Worm (Caenorhabditis elegans) whole organism, young adult: ENCODE results near the gene tir-1.
"Not testable (repeated sequence)": the region's sequence is repeated elsewhere in the genome, so short reads cannot be mapped to it uniquely, and the experiment has no call there.

Experiments
- B0019.2 ChIP-seq: fragments of 200-800 bp; sonication (Bioruptor generic); conservative IDR thresholded peaks from 2 replicates; pipeline ENCODE4 v1.3.6; 2022; ENCODE audit warnings: missing genetic modification reagents, missing genetic modification characterization, missing compliant biosample characterization
- B0336.3 ChIP-seq: fragments of 200-800 bp; sonication (Bioruptor generic); IDR thresholded peaks from 2 replicates; pipeline ENCODE4 v1.3.6; 2022; ENCODE audit warnings: missing genetic modification characterization, missing compliant biosample characterization
- C17E4.6 ChIP-seq: fragments of 200-800 bp; sonication (Bioruptor generic); IDR thresholded peaks from 2 replicates; pipeline ENCODE4 v1.3.6; 2022; ENCODE audit warnings: missing genetic modification reagents, missing genetic modification characterization, missing compliant biosample characterization
- D2030.7 ChIP-seq: fragments of 200-800 bp; sonication (Bioruptor generic); IDR thresholded peaks from 2 replicates; pipeline ENCODE4 v1.3.6; 2022; ENCODE audit warnings: missing genetic modification reagents, missing genetic modification characterization, missing compliant biosample characterization
- F22D6.2 ChIP-seq: sonication (generic microtip); optimal IDR thresholded peaks from 2 replicates; lab custom pipeline; 2016; ENCODE audit warnings: mild to moderate bottlenecking, missing genetic modification characterization, missing compliant biosample characterization
- F33H1.4 ChIP-seq: fragments of 200-800 bp; sonication (Bioruptor generic); IDR thresholded peaks from 2 replicates; pipeline ENCODE4 v1.3.6; 2022; ENCODE audit warnings: missing genetic modification reagents, missing genetic modification characterization, missing compliant biosample characterization
- F37B4.10 ChIP-seq: fragments of 200-800 bp; sonication (Bioruptor generic); IDR thresholded peaks from 2 replicates; pipeline ENCODE4 v1.3.6; 2022; ENCODE audit warnings: missing genetic modification characterization, missing compliant biosample characterization
- F39B2.1 ChIP-seq: fragments of 200-800 bp; sonication (Bioruptor generic); IDR thresholded peaks from 2 replicates; pipeline ENCODE4 v1.3.6; 2022; ENCODE audit warnings: missing genetic modification reagents, missing genetic modification characterization, missing compliant biosample characterization
- F52B5.7 ChIP-seq: sonication (generic microtip); optimal IDR thresholded peaks from 2 replicates; lab custom pipeline; 2016; ENCODE audit warnings: mild to moderate bottlenecking, missing genetic modification characterization, missing compliant biosample characterization
- F55B11.4 ChIP-seq: sonication (generic microtip); optimal IDR thresholded peaks from 2 replicates; lab custom pipeline; 2016; ENCODE audit warnings: missing compliant biosample characterization, missing genetic modification characterization, borderline replicate concordance; ENCODE audit not compliant: insufficient read depth
- F57A8.1 ChIP-seq: fragments of 200-800 bp; sonication (Bioruptor generic); optimal IDR thresholded peaks from 2 replicates; lab custom pipeline; 2018; ENCODE audit warnings: mild to moderate bottlenecking, missing genetic modification characterization, moderate library complexity, missing compliant biosample characterization
- K12H6.12 ChIP-seq: fragments of 200-800 bp; sonication (Bioruptor generic); optimal IDR thresholded peaks from 2 replicates; lab custom pipeline; 2018; ENCODE audit warnings: mild to moderate bottlenecking, missing genetic modification characterization, missing compliant biosample characterization
- T07F8.4 ChIP-seq: sonication (generic microtip); optimal IDR thresholded peaks from 2 replicates; lab custom pipeline; 2016; ENCODE audit warnings: mild to moderate bottlenecking, missing genetic modification characterization, moderate library complexity, missing compliant biosample characterization
- Y53F4B.3 ChIP-seq: fragments of 200-800 bp; sonication (Bioruptor generic); IDR thresholded peaks from 2 replicates; pipeline ENCODE4 v1.3.6; 2022; ENCODE audit warnings: missing genetic modification reagents, missing genetic modification characterization, missing compliant biosample characterization
- Y56A3A.18 ChIP-seq: fragments of 200-800 bp; sonication (Bioruptor generic); IDR thresholded peaks from 2 replicates; pipeline ENCODE4 v1.3.6; 2022; ENCODE audit warnings: missing genetic modification reagents, missing genetic modification characterization, missing compliant biosample characterization
- Y79H2A.3 ChIP-seq: fragments of 200-800 bp; sonication (Bioruptor generic); conservative IDR thresholded peaks from 2 replicates; pipeline ENCODE4 v1.3.6; 2022; ENCODE audit warnings: missing genetic modification reagents, missing genetic modification characterization, missing compliant biosample characterization
- Y95B8A.8 ChIP-seq: fragments of 200-800 bp; sonication (Bioruptor generic); IDR thresholded peaks from 2 replicates; pipeline ENCODE4 v1.3.6; 2022; ENCODE audit warnings: missing genetic modification reagents, missing genetic modification characterization, missing compliant biosample characterization
- aptf-2 ChIP-seq: fragments of 200-800 bp; sonication (Bioruptor generic); conservative IDR thresholded peaks from 2 replicates; pipeline ENCODE4 v1.3.6; 2022; ENCODE audit warnings: missing genetic modification reagents, missing genetic modification characterization, missing compliant biosample characterization
- atf-7 ChIP-seq: sonication (generic microtip); optimal IDR thresholded peaks from 2 replicates; lab custom pipeline; 2017; ENCODE audit warnings: mild to moderate bottlenecking, missing genetic modification characterization, missing compliant biosample characterization
- attf-3 ChIP-seq: fragments of 200-800 bp; sonication (Bioruptor generic); conservative IDR thresholded peaks from 2 replicates; pipeline ENCODE4 v1.3.6; 2022; ENCODE audit warnings: missing genetic modification reagents, missing genetic modification characterization, missing compliant biosample characterization
- bed-1 ChIP-seq: fragments of 200-800 bp; sonication (Bioruptor generic); IDR thresholded peaks from 2 replicates; pipeline ENCODE4 v1.3.6; 2022; ENCODE audit warnings: missing genetic modification reagents, missing genetic modification characterization, missing compliant biosample characterization
- cebp-1 ChIP-seq, 2 experiments: fragments of 200-800 bp in 1 of 2; sonication (Bioruptor generic) in 1 of 2; sonication (generic microtip) in 1 of 2; IDR thresholded peaks in 1 of 2; optimal IDR thresholded peaks in 1 of 2; 2 replicates each; pipeline versions ENCODE4 v1.3.6 to Lab custom; 2017 to 2022; ENCODE audit warnings: missing compliant biosample characterization in 2 of 2, missing genetic modification characterization in 2 of 2, mild to moderate bottlenecking in 1 of 2, missing genetic modification reagents in 1 of 2, moderate library complexity in 1 of 2
- ceh-27 ChIP-seq: fragments of 200-800 bp; sonication (Bioruptor generic); optimal IDR thresholded peaks from 2 replicates; lab custom pipeline; 2018; ENCODE audit warnings: mild to moderate bottlenecking, missing genetic modification characterization, moderate library complexity, missing compliant biosample characterization
- ceh-40 ChIP-seq: fragments of 200-800 bp; sonication (Bioruptor generic); IDR thresholded peaks from 2 replicates; pipeline ENCODE4 v1.3.6; 2022; ENCODE audit warnings: missing genetic modification characterization, missing compliant biosample characterization
- efl-1 ChIP-seq: fragments of 150-350 bp; optimal IDR thresholded peaks from 2 replicates; lab custom pipeline; 2014; ENCODE audit warnings: missing biosample characterization, missing genetic modification reagents, missing genetic modification characterization
- egl-18 ChIP-seq: fragments of 200-800 bp; sonication (Bioruptor generic); IDR thresholded peaks from 2 replicates; pipeline ENCODE4 v1.3.6; 2022; ENCODE audit warnings: missing genetic modification reagents, missing genetic modification characterization, missing compliant biosample characterization
- fkh-3 ChIP-seq: sonication (generic microtip); optimal IDR thresholded peaks from 2 replicates; lab custom pipeline; 2016; ENCODE audit warnings: mild to moderate bottlenecking, missing genetic modification characterization, missing compliant biosample characterization
- gei-17 ChIP-seq: fragments of 200-800 bp; sonication (Bioruptor generic); optimal IDR thresholded peaks from 2 replicates; lab custom pipeline; 2018; ENCODE audit warnings: mild to moderate bottlenecking, missing genetic modification characterization, missing compliant biosample characterization
- hmg-1.2 ChIP-seq: fragments of 200-800 bp; sonication (Bioruptor generic); IDR thresholded peaks from 2 replicates; pipeline ENCODE4 v1.3.6; 2022; ENCODE audit warnings: missing genetic modification reagents, missing genetic modification characterization, missing compliant biosample characterization
- hsf-1 ChIP-seq: fragments of 200-800 bp; sonication (Bioruptor generic); IDR thresholded peaks from 2 replicates; pipeline ENCODE4 v1.3.6; 2022; ENCODE audit warnings: missing genetic modification reagents, missing genetic modification characterization, missing compliant biosample characterization
- lag-1 ChIP-seq: fragments of 200-800 bp; sonication (Bioruptor generic); IDR thresholded peaks from 2 replicates; pipeline ENCODE4 v1.3.6; 2022; ENCODE audit warnings: missing genetic modification reagents, missing genetic modification characterization, missing compliant biosample characterization
- madf-6 ChIP-seq: fragments of 200-800 bp; sonication (Bioruptor generic); IDR thresholded peaks from 2 replicates; pipeline ENCODE4 v1.3.6; 2022; ENCODE audit warnings: missing genetic modification reagents, missing genetic modification characterization, missing compliant biosample characterization
- nfya-2 ChIP-seq: fragments of 200-800 bp; sonication (Bioruptor generic); IDR thresholded peaks from 2 replicates; pipeline ENCODE4 v1.3.6; 2022; ENCODE audit warnings: missing genetic modification reagents, missing genetic modification characterization, missing compliant biosample characterization
- nhr-80 ChIP-seq: sonication (generic microtip); optimal IDR thresholded peaks from 2 replicates; lab custom pipeline; 2016; ENCODE audit warnings: missing genetic modification characterization, missing compliant biosample characterization
- pbrm-1 ChIP-seq: fragments of 200-800 bp; sonication (Bioruptor generic); IDR thresholded peaks from 2 replicates; pipeline ENCODE4 v1.3.6; 2022; ENCODE audit warnings: missing genetic modification reagents, missing genetic modification characterization, missing compliant biosample characterization
- rec-8 ChIP-seq, 2 experiments: sonication (generic microtip); optimal IDR thresholded peaks; 2 replicates each; lab custom pipeline; 2016; ENCODE audit warnings: mild to moderate bottlenecking in 2 of 2, missing genetic modification characterization in 2 of 2, missing genetic modification reagents in 2 of 2, missing genotype in 2 of 2, missing biosample characterization in 1 of 2, missing compliant biosample characterization in 1 of 2, moderate library complexity in 1 of 2
- snpc-1.3 ChIP-seq: sonication (generic microtip); optimal IDR thresholded peaks from 2 replicates; lab custom pipeline; 2017; ENCODE audit warnings: missing genetic modification characterization, mild to moderate bottlenecking, missing compliant biosample characterization, antibody characterized with exemption, moderate library complexity, missing genotype, missing genetic modification reagents; ENCODE audit not compliant: insufficient read depth
- snpc-3.4 ChIP-seq: sonication (generic microtip); optimal IDR thresholded peaks from 2 replicates; lab custom pipeline; 2017; ENCODE audit warnings: missing genetic modification characterization, mild to moderate bottlenecking, missing compliant biosample characterization, antibody characterized with exemption, moderate library complexity, missing genotype, missing genetic modification reagents
- zfh-2 ChIP-seq: fragments of 200-800 bp; sonication (Bioruptor generic); conservative IDR thresholded peaks from 2 replicates; pipeline ENCODE4 v1.3.6; 2022; ENCODE audit warnings: missing genetic modification reagents, missing genetic modification characterization, missing compliant biosample characterization
- zim-3 ChIP-seq: sonication (generic microtip); optimal IDR thresholded peaks from 2 replicates; lab custom pipeline; 2017; ENCODE audit warnings: mild to moderate bottlenecking, missing genetic modification characterization, moderate library complexity, missing compliant biosample characterization
- ztf-22 ChIP-seq: fragments of 200-800 bp; sonication (Bioruptor generic); optimal IDR thresholded peaks from 2 replicates; lab custom pipeline; 2018; ENCODE audit warnings: mild to moderate bottlenecking, missing genetic modification characterization, moderate library complexity, missing compliant biosample characterization
- ztf-25 ChIP-seq: fragments of 200-800 bp; sonication (Bioruptor generic); IDR thresholded peaks from 2 replicates; pipeline ENCODE4 v1.3.6; 2022; ENCODE audit warnings: missing genetic modification reagents, missing genetic modification characterization, missing compliant biosample characterization
- ztf-28 ChIP-seq: fragments of 200-800 bp; sonication (Bioruptor generic); IDR thresholded peaks from 2 replicates; pipeline ENCODE4 v1.3.6; 2022; ENCODE audit warnings: missing genetic modification reagents, missing genetic modification characterization, missing compliant biosample characterization
- ztf-6 ChIP-seq: fragments of 200-800 bp; sonication (Bioruptor generic); IDR thresholded peaks from 2 replicates; pipeline ENCODE4 v1.3.6; 2022; ENCODE audit warnings: missing genetic modification reagents, missing genetic modification characterization, missing compliant biosample characterization

Gene tir-1

ce11 chrIII:3898850-3899249, 2.6 kb downstream of the tir-1 start:
- TF ChIP-seq K12H6.12 (tag; lab: Kevin White, UChicago) = peak; percentile 65
- TF ChIP-seq T07F8.4 (tag; lab: Kevin White, UChicago) = no peak
- TF ChIP-seq F57A8.1 (GFP tag; lab: Kevin White, UChicago) = no peak
- no peak for TF ChIP-seq F22D6.2 (tag; lab: Kevin White, UChicago)
- no peak for TF ChIP-seq B0336.3
- TF ChIP-seq fkh-3 (tag; lab: Kevin White, UChicago) = no peak
- TF ChIP-seq hmg-1.2 = no peak

ce11 chrIII:3898354-3898753, 3.1 kb downstream of the tir-1 start:
- no peak for TF ChIP-seq nhr-80 (tag; lab: Kevin White, UChicago)
- TF ChIP-seq F55B11.4 (tag; lab: Kevin White, UChicago) = no peak
- TF ChIP-seq F52B5.7 = no peak
- no peak for TF ChIP-seq ztf-6
- TF ChIP-seq K12H6.12 (tag; lab: Kevin White, UChicago) = no peak
- TF ChIP-seq snpc-3.4 (tag; lab: Kevin White, UChicago) = no peak
- no peak for TF ChIP-seq F37B4.10
- TF ChIP-seq gei-17 (GFP tag; lab: Kevin White, UChicago) = no peak
- no peak for TF ChIP-seq zim-3 (tag; lab: Kevin White, UChicago)
- TF ChIP-seq ztf-22 (GFP tag; lab: Kevin White, UChicago) = no peak
- TF ChIP-seq zfh-2 (GFP tag; lab: Robert Waterston, UW) = no peak
- TF ChIP-seq efl-1 (GFP tag; lab: Kevin White, UChicago) = no peak
- TF ChIP-seq ceh-27 = no peak
- TF ChIP-seq atf-7 (tag; lab: Kevin White, UChicago) = no peak
- no peak for TF ChIP-seq rec-8 (tag; optimal IDR thresholded peaks at IDR 0.05; lab: Kevin White, UChicago)
- TF ChIP-seq snpc-1.3 = no peak

ce11 chrIII:3897116-3897845, 4.2 kb downstream of the tir-1 start:
- TF ChIP-seq B0019.2 (GFP tag; lab: Robert Waterston, UW) (peak; percentile 90), hsf-1 (peak; percentile 99), F39B2.1 (peak; percentile 96), ztf-28 (GFP tag; lab: Robert Waterston, UW) (peak; percentile 95), egl-18 (GFP tag; lab: Robert Waterston, UW) (peak; percentile 92), ceh-40 (GFP tag; lab: Robert Waterston, UW) (peak; percentile 96), Y56A3A.18 (GFP tag; lab: Robert Waterston, UW) (peak; percentile 94), Y79H2A.3 (GFP tag; lab: Robert Waterston, UW) (peak; percentile 69; the same call in 1 of the 2 replicates), aptf-2 (GFP tag; lab: Robert Waterston, UW) (0 out of 2 replicates have a peak, but pooled peaks have one; percentile 10), Y95B8A.8 (peak; percentile 95), bed-1 (GFP tag; lab: Robert Waterston, UW) (peak; percentile 79; the same call in 1 of the 2 replicates), attf-3 (GFP tag; lab: Robert Waterston, UW) (peak; percentile 28; the same call in 1 of the 2 replicates), F33H1.4 (GFP tag; lab: Robert Waterston, UW) (peak; percentile 39; the same call in 1 of the 2 replicates), D2030.7 (GFP tag; lab: Robert Waterston, UW) (peak; percentile 93), C17E4.6 (GFP tag; lab: Robert Waterston, UW) (peak; percentile 47; the same call in 1 of the 2 replicates), nfya-2 (GFP tag; lab: Robert Waterston, UW) (peak; percentile 83; the same call in 1 of the 2 replicates), cebp-1 (GFP tag; IDR thresholded peaks at IDR 0.05; lab: Robert Waterston, UW) (peak; percentile 42; the same call in 1 of the 2 replicates), ztf-25 (GFP tag; lab: Robert Waterston, UW) (peak; percentile 45; the same call in 1 of the 2 replicates), lag-1 (GFP tag; lab: Robert Waterston, UW) (peak; percentile 83; the same call in 1 of the 2 replicates), madf-6 (GFP tag; lab: Robert Waterston, UW) (peak; percentile 77), pbrm-1 (GFP tag; lab: Robert Waterston, UW) (peak; percentile 90), Y53F4B.3 (peak; percentile 95), hmg-1.2 (peak; percentile 40)
- TF ChIP-seq cebp-1 (tag; optimal IDR thresholded peaks at IDR 0.05; lab: Kevin White, UChicago) = not testable (repeated sequence)
